Fruit fly (Drosophila melanogaster) whole organism, prepupa: ENCODE data around the gene SNRPG.

Source experiments
- CG10631 ChIP-seq: fragments of 200-800 bp; sonication (Bioruptor generic); optimal IDR thresholded peaks from 2 replicates; lab custom pipeline; 2016; ENCODE audit warnings: missing biosample characterization, missing genetic modification characterization
- CG10669 ChIP-seq: fragments of 200-800 bp; sonication (Bioruptor generic); optimal IDR thresholded peaks from 3 replicates; lab custom pipeline; 2018; ENCODE audit warnings: missing biosample characterization, mild to moderate bottlenecking, missing genetic modification characterization, moderate library complexity
- CG11294 ChIP-seq: fragments of 200-800 bp; sonication (Bioruptor generic); IDR thresholded peaks from 2 replicates; pipeline ENCODE4 v1.3.6; 2022; ENCODE audit warnings: missing biosample characterization, missing genetic modification characterization
- CG11762 ChIP-seq: fragments of 200-800 bp; sonication (Bioruptor generic); optimal IDR thresholded peaks from 3 replicates; lab custom pipeline; 2016; ENCODE audit warnings: missing biosample characterization, missing genetic modification characterization; ENCODE audit not compliant: insufficient read depth
- CG1621 ChIP-seq: fragments of 200-800 bp; sonication (Bioruptor generic); optimal IDR thresholded peaks from 3 replicates; lab custom pipeline; 2018; ENCODE audit warnings: missing biosample characterization, mild to moderate bottlenecking, missing genetic modification characterization
- CG16779 ChIP-seq: fragments of 200-800 bp; sonication (Bioruptor generic); optimal IDR thresholded peaks from 3 replicates; lab custom pipeline; 2017; ENCODE audit warnings: missing biosample characterization, mild to moderate bottlenecking, missing genetic modification characterization
- CG3032 ChIP-seq: fragments of 200-800 bp; optimal IDR thresholded peaks from 2 replicates; lab custom pipeline; 2019; ENCODE audit warnings: missing biosample characterization, mild to moderate bottlenecking, missing genetic modification characterization, moderate library complexity
- CG31627 ChIP-seq: fragments of 200-800 bp; sonication (Bioruptor generic); optimal IDR thresholded peaks from 3 replicates; lab custom pipeline; 2016; ENCODE audit warnings: missing biosample characterization, missing genetic modification characterization
- CG3919 ChIP-seq: fragments of 200-800 bp; sonication (Bioruptor generic); optimal IDR thresholded peaks from 3 replicates; lab custom pipeline; 2016; ENCODE audit warnings: missing biosample characterization, missing genetic modification characterization
- CG4318 ChIP-seq: fragments of 200-800 bp; sonication (Bioruptor generic); optimal IDR thresholded peaks from 3 replicates; lab custom pipeline; 2017; ENCODE audit warnings: missing biosample characterization, mild to moderate bottlenecking, missing genetic modification characterization
- CG6163 ChIP-seq: fragments of 200-800 bp; sonication (Bioruptor generic); IDR thresholded peaks from 3 replicates; pipeline ENCODE4 v1.3.6; 2022; ENCODE audit warnings: missing biosample characterization, missing genetic modification characterization
- CG6276 ChIP-seq: fragments of 200-800 bp; sonication (Bioruptor generic); optimal IDR thresholded peaks from 2 replicates; lab custom pipeline; 2017; ENCODE audit warnings: missing biosample characterization, mild to moderate bottlenecking, missing genetic modification characterization
- CG6792 ChIP-seq: fragments of 200-800 bp; sonication (Bioruptor generic); optimal IDR thresholded peaks from 3 replicates; lab custom pipeline; 2016; ENCODE audit warnings: missing biosample characterization, missing genetic modification characterization
- CG6854 ChIP-seq: fragments of 200-800 bp; sonication (Bioruptor generic); optimal IDR thresholded peaks from 2 replicates; lab custom pipeline; 2017; ENCODE audit warnings: missing biosample characterization, mild to moderate bottlenecking, missing genetic modification characterization
- CG7368 ChIP-seq: fragments of 200-800 bp; sonication (Bioruptor generic); optimal IDR thresholded peaks from 3 replicates; lab custom pipeline; 2016; ENCODE audit warnings: missing biosample characterization, missing genetic modification characterization
- CG8119 ChIP-seq: fragments of 200-800 bp; sonication (Bioruptor generic); IDR thresholded peaks from 3 replicates; pipeline ENCODE4 v1.3.6; 2022; ENCODE audit warnings: missing biosample characterization, missing genetic modification characterization
- CG8319 ChIP-seq: fragments of 200-800 bp; sonication (Bioruptor generic); optimal IDR thresholded peaks from 3 replicates; lab custom pipeline; 2016; ENCODE audit warnings: missing biosample characterization, missing genetic modification characterization
- CG8632 ChIP-seq: fragments of 200-800 bp; sonication (Bioruptor generic); optimal IDR thresholded peaks from 3 replicates; lab custom pipeline; 2016; ENCODE audit warnings: missing biosample characterization, missing genetic modification characterization
- CG9139 ChIP-seq: fragments of 200-800 bp; sonication (Bioruptor generic); optimal IDR thresholded peaks from 3 replicates; lab custom pipeline; 2017; ENCODE audit warnings: missing biosample characterization, mild to moderate bottlenecking, missing genetic modification characterization
- Eip75B ChIP-seq: fragments of 200-800 bp; sonication (Bioruptor generic); optimal IDR thresholded peaks from 3 replicates; lab custom pipeline; 2016; ENCODE audit warnings: missing biosample characterization, missing genetic modification characterization
- Eip78C ChIP-seq: fragments of 200-800 bp; sonication (Bioruptor generic); peaks from one replicate; lab custom pipeline; 2016; ENCODE audit warnings: missing biosample characterization, missing genetic modification characterization
- Ets96B ChIP-seq: fragments of 200-800 bp; optimal IDR thresholded peaks from 2 replicates; lab custom pipeline; 2019; ENCODE audit warnings: missing biosample characterization, mild to moderate bottlenecking, missing genetic modification characterization, moderate library complexity
- Hr39 ChIP-seq: fragments of 200-800 bp; sonication (Bioruptor generic); optimal IDR thresholded peaks from 2 replicates; lab custom pipeline; 2016; ENCODE audit warnings: missing biosample characterization, missing genetic modification characterization
- Hr4 ChIP-seq: fragments of 200-800 bp; sonication (Bioruptor generic); optimal IDR thresholded peaks from 3 replicates; lab custom pipeline; 2016; ENCODE audit warnings: missing biosample characterization, missing genetic modification characterization
- Lpt ChIP-seq: fragments of 200-800 bp; sonication (Bioruptor generic); optimal IDR thresholded peaks from 3 replicates; lab custom pipeline; 2016; ENCODE audit warnings: missing biosample characterization, missing genetic modification characterization
- Met ChIP-seq: fragments of 200-800 bp; sonication (Bioruptor generic); optimal IDR thresholded peaks from 3 replicates; lab custom pipeline; 2016; ENCODE audit warnings: missing biosample characterization, missing genetic modification characterization
- Sox102F ChIP-seq: fragments of 200-800 bp; sonication (Bioruptor generic); optimal IDR thresholded peaks from 2 replicates; lab custom pipeline; 2016; ENCODE audit warnings: missing biosample characterization, mild to moderate bottlenecking, missing genetic modification characterization
- Sox14 ChIP-seq: fragments of 200-800 bp; sonication (Bioruptor generic); optimal IDR thresholded peaks from 3 replicates; lab custom pipeline; 2016; ENCODE audit warnings: missing biosample characterization, missing genetic modification characterization
- Sox15 ChIP-seq: fragments of 200-800 bp; sonication (Bioruptor generic); optimal IDR thresholded peaks from 3 replicates; lab custom pipeline; 2016; ENCODE audit warnings: missing biosample characterization, missing genetic modification characterization
- cyc ChIP-seq: fragments of 200-800 bp; sonication (Bioruptor generic); optimal IDR thresholded peaks from 3 replicates; lab custom pipeline; 2016; ENCODE audit warnings: missing biosample characterization, missing genetic modification characterization
- dac ChIP-seq: fragments of 200-800 bp; sonication (Bioruptor generic); optimal IDR thresholded peaks from 2 replicates; lab custom pipeline; 2017; ENCODE audit warnings: missing biosample characterization, mild to moderate bottlenecking, missing genetic modification characterization
- dsx ChIP-seq: fragments of 200-800 bp; optimal IDR thresholded peaks from 3 replicates; lab custom pipeline; 2019; ENCODE audit warnings: missing biosample characterization, mild to moderate bottlenecking, missing genetic modification characterization, moderate library complexity; ENCODE audit not compliant: poor library complexity, severe bottlenecking
- eg ChIP-seq: fragments of 200-800 bp; sonication (Bioruptor generic); IDR thresholded peaks from 3 replicates; pipeline ENCODE4 v1.3.6; 2022; ENCODE audit warnings: missing biosample characterization, missing genetic modification characterization
- fkh ChIP-seq: fragments of 200-800 bp; sonication (Bioruptor generic); optimal IDR thresholded peaks from 3 replicates; lab custom pipeline; 2017; ENCODE audit warnings: missing biosample characterization, mild to moderate bottlenecking, missing genetic modification characterization, moderate library complexity
- lz ChIP-seq: fragments of 200-800 bp; sonication (Bioruptor generic); optimal IDR thresholded peaks from 3 replicates; lab custom pipeline; 2016; ENCODE audit warnings: missing biosample characterization, missing genetic modification characterization
- pdm3 ChIP-seq: fragments of 200-800 bp; sonication (Bioruptor generic); optimal IDR thresholded peaks from 3 replicates; lab custom pipeline; 2016; ENCODE audit warnings: missing biosample characterization, missing genetic modification characterization
- salr ChIP-seq, 2 experiments: fragments of 200-800 bp; sonication (Bioruptor generic); optimal IDR thresholded peaks; 3 replicates each; lab custom pipeline; 2016 to 2018; ENCODE audit warnings: missing biosample characterization in 2 of 2, missing genetic modification characterization in 2 of 2, mild to moderate bottlenecking in 1 of 2
- spab ChIP-seq: fragments of 200-800 bp; sonication (Bioruptor generic); optimal IDR thresholded peaks from 2 replicates; lab custom pipeline; 2017; ENCODE audit warnings: missing biosample characterization, mild to moderate bottlenecking, missing genetic modification characterization, missing genetic modification reagents
- ss ChIP-seq, 2 experiments: fragments of 200-800 bp; sonication (Bioruptor generic); optimal IDR thresholded peaks; 2 replicates in 1 of 2; 3 replicates in 1 of 2; lab custom pipeline; 2017 to 2018; ENCODE audit warnings: mild to moderate bottlenecking in 2 of 2, missing biosample characterization in 2 of 2, missing genetic modification characterization in 2 of 2, moderate library complexity in 1 of 2
- topi ChIP-seq: fragments of 200-800 bp; sonication (Bioruptor generic); optimal IDR thresholded peaks from 3 replicates; lab custom pipeline; 2016; ENCODE audit warnings: missing biosample characterization, missing genetic modification characterization
- vri ChIP-seq: fragments of 200-800 bp; sonication (Bioruptor generic); optimal IDR thresholded peaks from 3 replicates; lab custom pipeline; 2016; ENCODE audit warnings: missing biosample characterization, mild to moderate bottlenecking, missing genetic modification characterization

The SNRPG gene

DNA sequence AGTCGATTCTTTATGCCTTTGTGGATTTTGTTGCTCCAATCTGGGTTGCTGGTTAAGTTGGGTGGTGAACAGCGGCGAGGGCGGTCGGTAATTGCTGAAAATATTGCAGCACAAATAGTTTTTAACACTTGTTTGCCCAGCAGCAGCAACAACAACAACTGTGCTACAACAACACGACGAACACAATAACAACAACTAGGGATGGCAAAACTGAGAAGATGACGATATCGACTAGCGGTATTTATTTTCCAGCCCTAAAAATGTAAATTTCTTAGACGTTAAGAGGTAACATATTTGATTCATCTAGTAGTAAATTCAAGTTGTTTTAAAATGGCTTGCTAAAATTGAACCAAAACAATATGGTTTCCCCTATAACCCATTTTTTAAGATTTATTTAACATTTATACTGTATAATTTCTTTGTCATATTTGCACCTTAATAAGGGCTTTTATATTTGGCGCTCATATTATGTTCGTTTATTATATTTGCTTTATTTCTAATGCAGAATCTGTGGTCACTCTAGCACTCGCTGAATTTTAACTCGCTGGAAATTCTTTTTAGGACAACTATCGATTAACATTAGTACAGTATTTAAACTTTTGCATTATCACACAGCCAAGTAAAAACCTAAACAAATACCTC, 41.8 kb downstream of the SNRPG start:
- TF ChIP-seq ss (GFP tag; optimal IDR thresholded peaks at IDR 0.05; lab: Kevin White, UChicago) (no peak), cyc (GFP tag; lab: Kevin White, UChicago) (no peak), Ets96B (tag; lab: Kevin White, UChicago) (no peak), spab (GFP tag; lab: Kevin White, UChicago) (no peak), fkh (peak; percentile 89), CG8632 (GFP tag; lab: Kevin White, UChicago) (no peak), CG8319 (GFP tag; lab: Kevin White, UChicago) (no peak), CG16779 (tag; lab: Kevin White, UChicago) (no peak), eg (0 out of 3 replicates have a peak, but pooled peaks have one; percentile 31), Eip75B (GFP tag; lab: Kevin White, UChicago) (peak; percentile 9), CG11762 (GFP tag; lab: Kevin White, UChicago) (no peak), dsx (no peak), Hr4 (GFP tag; lab: Kevin White, UChicago) (no peak), Eip78C (GFP tag; lab: Kevin White, UChicago) (peak; percentile 71), lz (GFP tag; lab: Kevin White, UChicago) (peak; percentile 25), CG6792 (GFP tag; lab: Kevin White, UChicago) (no peak), CG6854 (no peak), Lpt (GFP tag; lab: Kevin White, UChicago) (no peak), CG10631 (GFP tag; lab: Kevin White, UChicago) (no peak), CG10669 (GFP tag; lab: Kevin White, UChicago) (no peak), Met (GFP tag; lab: Kevin White, UChicago) (no peak), Sox102F (no peak), salr (GFP tag; optimal IDR thresholded peaks at IDR 0.05; lab: Kevin White, UChicago) (no peak), CG8119 (no peak), dac (no peak), Hr39 (no peak), CG11294 (GFP tag; lab: Robert Waterston, UW) (no peak), CG6276 (GFP tag; lab: Kevin White, UChicago) (no peak), CG7368 (GFP tag; lab: Kevin White, UChicago) (no peak), CG31627 (GFP tag; lab: Kevin White, UChicago) (peak; percentile 10)

DNA sequence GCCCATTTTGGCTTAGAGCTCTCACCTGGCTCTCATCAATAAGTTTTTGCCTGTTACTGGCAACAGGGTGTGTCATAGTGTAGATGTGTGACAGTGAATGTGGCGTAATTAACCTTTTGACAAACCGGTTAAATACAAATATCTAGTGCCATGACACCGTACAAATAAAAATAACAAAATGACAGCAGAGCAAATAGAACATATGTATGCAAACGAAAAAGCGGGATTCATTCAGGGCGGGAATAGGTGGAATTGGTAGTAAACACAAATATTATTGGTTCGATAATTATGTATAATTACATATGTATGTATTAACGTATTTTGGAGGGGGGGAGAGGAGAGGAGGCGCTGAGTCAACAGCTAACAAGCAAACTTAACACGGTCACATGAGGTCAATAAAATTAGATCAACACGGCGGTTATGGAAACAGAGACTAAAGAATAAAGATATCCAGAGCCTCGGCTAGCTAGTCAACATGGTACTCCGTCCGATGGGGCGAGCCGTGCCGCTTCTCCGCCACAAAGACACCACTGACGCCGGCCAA, 43.9 kb downstream of the SNRPG start:
- TF ChIP-seq Sox15 (GFP tag; lab: Kevin White, UChicago) (no peak), CG8119 (no peak), vri (GFP tag; lab: Kevin White, UChicago) (no peak), Sox14 (GFP tag; lab: Kevin White, UChicago) (no peak), fkh (peak; percentile 92)

DNA sequence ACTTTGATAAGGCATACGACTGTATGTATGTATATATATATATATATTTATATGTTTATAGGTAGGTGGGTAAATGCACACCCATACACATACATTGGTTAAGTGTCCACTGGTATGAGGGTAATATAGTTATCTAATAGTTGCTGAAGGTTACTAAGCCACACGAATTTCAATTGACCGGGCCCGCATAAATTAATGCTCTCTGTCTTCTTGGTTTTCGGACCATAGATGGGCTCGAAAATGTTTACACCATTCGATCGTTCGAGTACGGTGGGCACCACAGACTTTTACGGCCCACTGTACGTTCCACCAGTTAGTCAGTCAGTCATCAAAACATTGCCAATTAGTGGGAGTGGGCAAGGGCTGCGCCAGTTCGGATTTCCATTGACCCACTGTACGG, 44.8 kb downstream of the SNRPG start:
- TF ChIP-seq Hr39 (no peak), CG9139 (GFP tag; lab: Kevin White, UChicago) (no peak), eg (no peak), CG6854 (no peak), pdm3 (GFP tag; lab: Kevin White, UChicago) (no peak), CG3032 (tag; lab: Kevin White, UChicago) (no peak), lz (GFP tag; lab: Kevin White, UChicago) (no peak), CG10631 (GFP tag; lab: Kevin White, UChicago) (no peak), CG31627 (GFP tag; lab: Kevin White, UChicago) (no peak), CG8319 (GFP tag; lab: Kevin White, UChicago) (no peak), CG6163 (GFP tag; lab: Robert Waterston, UW) (no peak), CG10669 (GFP tag; lab: Kevin White, UChicago) (no peak), CG1621 (tag; lab: Kevin White, UChicago) (no peak), CG3919 (GFP tag; lab: Kevin White, UChicago) (no peak), vri (GFP tag; lab: Kevin White, UChicago) (no peak), Eip78C (GFP tag; lab: Kevin White, UChicago) (no peak), Sox15 (GFP tag; lab: Kevin White, UChicago) (no peak), CG4318 (no peak), topi (GFP tag; lab: Kevin White, UChicago) (no peak)
- TF ChIP-seq, all 60 proteins: peak for 0
